Worm (Caenorhabditis elegans) whole organism, L2 larva: ENCODE measurements around the gene rskd-1.

Experiments
- blmp-1 ChIP-seq: sonication (generic microtip); optimal IDR thresholded peaks from 2 replicates; lab custom pipeline; 2017; ENCODE audit warnings: missing genetic modification characterization, mild to moderate bottlenecking, missing compliant biosample characterization, antibody characterized with exemption, moderate library complexity; ENCODE audit not compliant: insufficient read depth
- mbf-1 ChIP-seq: sonication (generic microtip); optimal IDR thresholded peaks from 2 replicates; lab custom pipeline; 2017; ENCODE audit warnings: missing biosample characterization, missing genetic modification characterization
- nhr-11 ChIP-seq: fragments of 150-350 bp; optimal IDR thresholded peaks from 2 replicates; lab custom pipeline; 2014; ENCODE audit warnings: missing biosample characterization, missing genetic modification characterization
- nhr-12 ChIP-seq: fragments of 150-350 bp; optimal IDR thresholded peaks from 2 replicates; lab custom pipeline; 2014; ENCODE audit warnings: missing biosample characterization, missing genetic modification characterization
- nhr-25 ChIP-seq: fragments of 150-350 bp; sonication (generic microtip); optimal IDR thresholded peaks from 3 replicates; lab custom pipeline; 2014; ENCODE audit warnings: missing biosample characterization, missing genetic modification characterization

DNA sequence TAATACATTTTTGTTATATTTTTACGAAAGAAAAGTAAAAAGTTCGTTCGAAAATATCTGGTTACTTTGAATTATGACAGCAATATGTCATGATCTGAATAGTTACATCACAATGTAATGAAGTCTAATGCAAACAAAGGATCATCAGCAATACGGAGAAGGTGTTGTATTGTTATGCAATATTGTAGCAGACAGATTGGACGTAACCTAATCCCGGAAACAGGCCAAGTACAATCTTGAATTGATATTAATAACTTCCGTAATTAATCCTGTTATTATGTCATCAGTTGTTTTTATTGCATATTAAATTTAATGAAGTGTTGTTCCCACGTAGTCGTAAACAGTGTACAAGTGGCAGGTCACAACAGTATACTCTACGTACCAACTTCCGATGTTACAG, 6.9 kb downstream of the rskd-1 start:
- TF ChIP-seq nhr-25 (tag; lab: Kevin White, UChicago) = no peak
- no peak for TF ChIP-seq blmp-1 (tag; lab: Kevin White, UChicago)
- no peak for TF ChIP-seq nhr-12 (tag; lab: Kevin White, UChicago)
- TF ChIP-seq nhr-11 = no peak
- TF ChIP-seq mbf-1 (tag; lab: Kevin White, UChicago) = no peak
